Fruit fly (Drosophila melanogaster): ENCODE measurements around the gene Mitofilin.

DNA sequence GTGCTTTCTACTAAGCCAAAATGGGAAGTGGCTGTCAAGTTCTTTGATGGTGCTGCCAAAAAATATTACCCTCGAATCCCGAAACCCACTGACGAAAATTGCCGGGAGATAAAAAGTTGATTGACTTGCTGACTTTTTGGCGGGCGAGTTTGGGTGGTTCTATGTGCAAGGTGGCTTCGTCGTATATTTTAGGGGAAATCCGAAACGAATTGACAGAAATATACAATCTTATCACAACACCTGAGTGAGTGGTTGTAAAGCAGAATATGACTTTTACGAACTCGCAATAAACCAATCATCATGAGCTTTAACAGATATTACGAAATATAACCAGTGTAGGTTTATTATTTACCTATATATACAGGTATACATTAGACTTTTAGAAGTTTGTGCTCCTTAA, 19.6 kb downstream of the Mitofilin start:
- TF ChIP-seq psq (optimal IDR thresholded peaks at IDR 0.05) (no peak), Myc (optimal IDR thresholded peaks at IDR 0.05) (no peak), ttk (optimal IDR thresholded peaks at IDR 0.05) (no peak), Sin3A (optimal IDR thresholded peaks at IDR 0.05) (no peak), h (optimal IDR thresholded peaks at IDR 0.05) (no peak), insv (optimal IDR thresholded peaks at IDR 0.05) (no peak)
